Fruit fly (Drosophila melanogaster) whole organism, adult: ENCODE data around the gene Uch-L5.

Experiments
- CG7101 ChIP-seq: fragments of 200-800 bp; sonication (Bioruptor generic); optimal IDR thresholded peaks from 2 replicates; lab custom pipeline; 2018; ENCODE audit warnings: missing biosample characterization, mild to moderate bottlenecking, missing genetic modification characterization, moderate library complexity
- Crg-1 ChIP-seq: fragments of 200-800 bp; sonication (Bioruptor generic); optimal IDR thresholded peaks from 2 replicates; lab custom pipeline; 2016; ENCODE audit warnings: missing biosample characterization, missing genetic modification characterization
- Mnt ChIP-seq: fragments of 200-800 bp; sonication (Bioruptor generic); optimal IDR thresholded peaks from 2 replicates; lab custom pipeline; 2016; ENCODE audit warnings: missing biosample characterization, mild to moderate bottlenecking, missing genetic modification characterization
- kay ChIP-seq: fragments of 200-800 bp; sonication (Bioruptor generic); peaks from one replicate; lab custom pipeline; 2016; ENCODE audit warnings: missing biosample characterization, missing genetic modification characterization, borderline replicate concordance
- tj ChIP-seq: fragments of 200-800 bp; sonication (Bioruptor generic); optimal IDR thresholded peaks from 3 replicates; lab custom pipeline; 2017; ENCODE audit warnings: missing biosample characterization, mild to moderate bottlenecking, missing genetic modification characterization, moderate library complexity
- toe ChIP-seq: fragments of 200-800 bp; sonication (Bioruptor generic); optimal IDR thresholded peaks from 2 replicates; lab custom pipeline; 2016; ENCODE audit warnings: missing biosample characterization, missing genetic modification characterization

DNA sequence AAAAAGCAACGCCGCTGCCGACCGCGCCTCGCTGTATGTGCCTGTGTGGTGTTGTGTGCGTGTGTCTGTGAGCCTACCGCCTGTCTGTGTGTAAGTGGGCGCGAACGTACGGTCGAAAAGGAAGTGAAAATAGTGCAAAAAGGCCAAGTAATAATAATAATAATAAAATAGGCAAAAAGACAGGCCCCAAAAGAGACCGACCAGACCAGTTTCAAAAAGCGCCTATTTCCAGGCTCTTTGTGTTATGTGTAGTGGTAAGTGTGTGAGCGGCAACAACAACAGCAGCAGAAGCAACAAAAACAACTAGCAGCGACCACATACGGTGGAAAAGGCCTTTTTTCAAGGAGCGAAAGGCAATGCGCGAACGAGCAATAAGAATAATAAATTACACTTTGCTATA lies 14.0 kb downstream of the Uch-L5 start:
- no peak for TF ChIP-seq Crg-1
- TF ChIP-seq toe (GFP tag; lab: Kevin White, UChicago) = no peak
- no peak for TF ChIP-seq Mnt
- TF ChIP-seq CG7101 (tag; lab: Kevin White, UChicago) = no peak
- TF ChIP-seq tj (GFP tag; lab: Kevin White, UChicago) = no peak
- no peak for TF ChIP-seq kay (GFP tag; lab: Kevin White, UChicago)
